Fruit fly (Drosophila melanogaster): ENCODE data around the gene CG13362.

- TF ChIP-seq amos (GFP tag; IDR thresholded peaks at IDR 0.05; ENCODE audit: partially characterized antibody) (peak; percentile 57), tna (GFP tag; IDR thresholded peaks at IDR 0.05; ENCODE audit: partially characterized antibody) (no peak), wor (GFP tag; IDR thresholded peaks at IDR 0.05) (no peak)
Observed at dm6 chrX:784456-784855, 33.4 kb upstream of the CG13362 start, which contains the start of gene tw.
